Fruit fly (Drosophila melanogaster): ENCODE data around the gene CG32816.

Gene CG32816

DNA sequence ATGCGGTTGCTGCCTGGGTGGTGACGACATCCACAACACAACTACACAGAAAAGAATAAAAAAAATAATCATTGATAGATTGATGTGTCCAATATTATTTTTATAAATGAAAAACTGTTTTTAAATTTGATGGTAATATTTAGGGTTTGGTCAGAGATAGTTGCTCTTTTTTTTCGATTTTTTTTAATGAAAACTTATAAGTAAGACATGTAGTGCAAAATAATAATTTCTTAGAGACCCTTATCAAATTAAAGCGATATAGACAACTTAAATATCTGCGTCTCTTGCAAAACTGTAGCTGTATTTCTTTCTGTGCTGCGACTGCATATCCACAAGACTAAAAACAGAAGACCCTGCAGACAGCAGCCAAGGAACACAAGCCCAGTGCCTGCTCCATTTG, 91.0 kb downstream of the CG32816 start:
- no peak for TF ChIP-seq EcR (GFP tag; optimal IDR thresholded peaks at IDR 0.05)
- no peak for TF ChIP-seq CG13204 (GFP tag; optimal IDR thresholded peaks at IDR 0.05)
- no peak for TF ChIP-seq CG32121 (GFP tag; IDR thresholded peaks at IDR 0.05)
- TF ChIP-seq CG34367 (tag; optimal IDR thresholded peaks at IDR 0.05): peak; percentile 43
- TF ChIP-seq CG9948 (tag; optimal IDR thresholded peaks at IDR 0.05): peak; percentile 64
- peak; percentile 73 for TF ChIP-seq CG15710 (tag; optimal IDR thresholded peaks at IDR 0.05)
- peak; percentile 49 for TF ChIP-seq CG14655 (GFP tag; optimal IDR thresholded peaks at IDR 0.05)
- TF ChIP-seq Snoo (tag; optimal IDR thresholded peaks at IDR 0.05): no peak
- peak; percentile 77 for TF ChIP-seq CG8159 (tag; optimal IDR thresholded peaks at IDR 0.05)
- TF ChIP-seq CG17806 (tag; optimal IDR thresholded peaks at IDR 0.05): peak; percentile 67
- TF ChIP-seq Ets98B (GFP tag; IDR thresholded peaks at IDR 0.05): no peak

DNA sequence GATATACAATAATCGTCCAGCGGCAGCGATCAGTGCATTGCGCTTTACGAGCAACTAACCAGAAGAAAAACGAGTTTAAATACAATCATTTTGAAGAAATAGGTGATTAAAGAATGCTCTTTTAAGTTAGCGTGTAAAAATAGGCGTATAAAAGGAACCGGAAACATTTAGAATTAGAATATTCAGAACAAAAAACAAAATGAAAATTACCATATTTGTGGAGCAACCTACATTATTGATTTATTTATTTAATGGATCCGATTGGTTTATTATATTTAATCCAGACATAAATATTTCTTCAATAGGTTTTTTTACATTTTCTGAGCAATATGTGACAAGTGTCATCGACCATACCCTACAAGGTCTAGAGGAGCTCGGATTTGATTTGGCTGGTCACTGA, 92.2 kb downstream of the CG32816 start:
- TF ChIP-seq CG8159 (tag; optimal IDR thresholded peaks at IDR 0.05): peak; percentile 53
- peak; percentile 49 for TF ChIP-seq CG8301 (tag; optimal IDR thresholded peaks at IDR 0.05)
- TF ChIP-seq Pif1A (GFP tag; optimal IDR thresholded peaks at IDR 0.05): no peak
- TF ChIP-seq CG34367 (tag; optimal IDR thresholded peaks at IDR 0.05): peak; percentile 30
- TF ChIP-seq CG9948 (tag; optimal IDR thresholded peaks at IDR 0.05): peak; percentile 51
- TF ChIP-seq Ets98B (GFP tag; IDR thresholded peaks at IDR 0.05): no peak
- no peak for TF ChIP-seq CG10348 (GFP tag; IDR thresholded peaks at IDR 0.05)
- TF ChIP-seq CG13204 (GFP tag; optimal IDR thresholded peaks at IDR 0.05): no peak
- TF ChIP-seq Snoo (tag; optimal IDR thresholded peaks at IDR 0.05): no peak
- no peak for TF ChIP-seq CG12605 (GFP tag; IDR thresholded peaks at IDR 0.05)
- TF ChIP-seq CG17806 (tag; optimal IDR thresholded peaks at IDR 0.05): peak; percentile 29
- no peak for TF ChIP-seq CG32121 (GFP tag; IDR thresholded peaks at IDR 0.05)
- TF ChIP-seq EcR (GFP tag; optimal IDR thresholded peaks at IDR 0.05): peak; percentile 21
- TF ChIP-seq CG15710 (tag; optimal IDR thresholded peaks at IDR 0.05): peak; percentile 55
- no peak for TF ChIP-seq gl (tag; optimal IDR thresholded peaks at IDR 0.05)
- no peak for TF ChIP-seq rn (GFP tag; IDR thresholded peaks at IDR 0.05)
- TF ChIP-seq Pif1B (GFP tag; optimal IDR thresholded peaks at IDR 0.05): no peak
- no peak for TF ChIP-seq fd96Ca (GFP tag; IDR thresholded peaks at IDR 0.05)
- no peak for TF ChIP-seq D1 (tag; optimal IDR thresholded peaks at IDR 0.05)
- peak; percentile 70 for TF ChIP-seq CG14655 (GFP tag; optimal IDR thresholded peaks at IDR 0.05)
- TF ChIP-seq CG4496 (GFP tag; IDR thresholded peaks at IDR 0.05): no peak

DNA sequence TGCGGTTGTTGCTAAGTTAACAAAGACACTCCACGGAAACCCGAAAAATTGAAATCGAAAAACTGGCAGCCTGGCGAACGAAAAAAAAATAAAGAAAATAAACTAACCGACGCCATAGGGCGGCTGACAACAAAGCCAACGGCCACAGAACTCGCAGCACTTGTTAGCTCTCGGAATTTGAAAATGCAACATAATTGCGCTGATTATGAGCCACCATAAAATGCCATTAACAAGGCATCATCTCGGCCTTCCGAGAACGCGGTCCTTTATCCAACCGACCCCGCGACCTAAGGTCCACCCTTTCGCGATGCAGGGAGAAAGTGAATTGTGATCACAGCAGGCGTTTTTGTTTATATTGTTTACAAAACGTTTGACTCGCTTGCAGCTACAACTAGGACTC, 93.1 kb downstream of the CG32816 start:
- TF ChIP-seq rn (GFP tag; IDR thresholded peaks at IDR 0.05): no peak
- no peak for TF ChIP-seq CG34367 (tag; optimal IDR thresholded peaks at IDR 0.05)
- TF ChIP-seq fd96Ca (GFP tag; IDR thresholded peaks at IDR 0.05): no peak

DNA sequence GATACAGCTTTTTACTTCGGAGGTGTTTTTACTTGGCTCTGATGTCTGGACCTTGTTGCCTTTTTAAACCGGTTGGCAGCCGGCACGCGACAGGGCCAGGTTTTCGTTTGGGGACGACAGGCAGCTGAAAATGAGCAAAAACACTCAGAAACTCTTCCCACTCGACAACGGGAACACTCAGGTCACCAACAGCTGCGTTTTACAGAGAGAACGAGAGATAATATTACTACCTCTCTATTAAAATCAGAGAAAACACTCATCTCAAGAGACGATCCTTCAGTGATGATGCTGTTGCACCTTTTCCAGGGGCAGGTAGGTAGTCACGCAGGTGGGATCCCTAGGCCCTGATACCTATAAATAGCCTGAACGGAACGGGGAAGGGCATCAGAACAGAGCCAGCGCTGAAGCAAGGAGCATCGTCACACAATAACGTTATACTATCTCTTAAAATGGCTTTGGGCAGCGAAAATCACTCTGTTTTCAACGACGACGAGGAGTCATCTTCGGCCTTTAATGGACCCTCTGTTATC, 100.8 kb downstream of the CG32816 start, which contains the start of gene ac:
ac (plus strand) TSS at position 387 of the 530 bp plus-strand sequence.
- no peak for TF ChIP-seq Pif1A (GFP tag; optimal IDR thresholded peaks at IDR 0.05)
- TF ChIP-seq EcR (GFP tag; optimal IDR thresholded peaks at IDR 0.05): peak; percentile 22

DNA sequence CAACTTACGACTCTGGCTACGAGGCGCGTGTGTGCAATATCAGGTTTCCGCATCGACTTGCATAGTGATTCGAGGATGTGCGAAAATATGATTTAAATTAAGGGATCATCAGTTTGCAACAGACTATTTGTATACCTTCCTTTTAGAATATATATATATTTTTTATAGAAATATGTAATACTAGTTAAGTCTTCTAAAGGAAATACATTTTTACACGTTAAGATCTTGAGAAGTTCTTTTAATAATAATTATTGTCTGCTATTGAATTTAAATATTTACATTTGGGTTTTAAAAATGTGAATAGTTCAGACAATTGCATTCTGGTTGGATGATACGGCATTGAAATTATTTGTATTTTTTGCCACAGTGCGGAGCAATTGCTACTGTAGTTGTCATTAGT, 103.7 kb downstream of the CG32816 start:
- TF ChIP-seq CG8301 (tag; optimal IDR thresholded peaks at IDR 0.05) (no peak), Pif1B (GFP tag; optimal IDR thresholded peaks at IDR 0.05) (peak; percentile 17), CG17806 (tag; optimal IDR thresholded peaks at IDR 0.05) (peak; percentile 59), D1 (tag; optimal IDR thresholded peaks at IDR 0.05) (no peak), CG14655 (GFP tag; optimal IDR thresholded peaks at IDR 0.05) (peak; percentile 49), CG15710 (tag; optimal IDR thresholded peaks at IDR 0.05) (peak; percentile 55), rn (GFP tag; IDR thresholded peaks at IDR 0.05) (no peak), CG34367 (tag; optimal IDR thresholded peaks at IDR 0.05) (peak; percentile 9), Pif1A (GFP tag; optimal IDR thresholded peaks at IDR 0.05) (peak; percentile 17), CG8159 (tag; optimal IDR thresholded peaks at IDR 0.05) (peak; percentile 65), CG32121 (GFP tag; IDR thresholded peaks at IDR 0.05) (no peak), CG9948 (tag; optimal IDR thresholded peaks at IDR 0.05) (peak; percentile 51)

DNA sequence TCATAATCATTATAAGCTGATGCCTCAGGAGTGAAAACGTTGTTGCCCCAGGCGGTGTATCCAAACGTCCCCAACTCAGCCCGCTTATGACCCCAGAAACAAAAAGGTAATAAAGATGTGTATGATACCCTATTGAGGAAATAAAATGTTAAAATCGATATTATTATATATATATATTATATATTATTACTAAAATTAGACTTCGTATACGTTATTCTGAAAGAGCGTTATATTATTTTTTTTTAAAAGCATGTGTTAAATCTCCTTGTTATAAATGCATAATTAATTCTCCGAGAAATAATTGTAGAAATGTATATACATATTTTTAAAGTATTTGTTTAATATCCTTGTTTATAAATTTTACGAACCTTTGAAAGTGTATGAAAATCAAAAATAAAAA, 106.5 kb downstream of the CG32816 start:
- TF ChIP-seq D1 (tag; optimal IDR thresholded peaks at IDR 0.05) (no peak), CG8159 (tag; optimal IDR thresholded peaks at IDR 0.05) (peak; percentile 66), Pif1A (GFP tag; optimal IDR thresholded peaks at IDR 0.05) (no peak), rn (GFP tag; IDR thresholded peaks at IDR 0.05) (no peak), CG9948 (tag; optimal IDR thresholded peaks at IDR 0.05) (peak; percentile 51), fd96Ca (GFP tag; IDR thresholded peaks at IDR 0.05) (no peak), Ets98B (GFP tag; IDR thresholded peaks at IDR 0.05) (no peak), CG15710 (tag; optimal IDR thresholded peaks at IDR 0.05) (peak; percentile 53), CG8301 (tag; optimal IDR thresholded peaks at IDR 0.05) (peak; percentile 6), CG4496 (GFP tag; IDR thresholded peaks at IDR 0.05) (no peak), Pif1B (GFP tag; optimal IDR thresholded peaks at IDR 0.05) (no peak), CG14655 (GFP tag; optimal IDR thresholded peaks at IDR 0.05) (no peak), CG32121 (GFP tag; IDR thresholded peaks at IDR 0.05) (no peak), EcR (GFP tag; optimal IDR thresholded peaks at IDR 0.05) (no peak), CG34367 (tag; optimal IDR thresholded peaks at IDR 0.05) (no peak), CG17806 (tag; optimal IDR thresholded peaks at IDR 0.05) (peak; percentile 1), CG10348 (GFP tag; IDR thresholded peaks at IDR 0.05) (no peak)

Measured in whole organism, pupa.